Fruit fly (Drosophila melanogaster) whole organism, embryonic: ENCODE data around the gene chrb.

Source experiments
- Abd-B ChIP-seq: fragments of 200-800 bp; sonication (Bioruptor generic); optimal IDR thresholded peaks from 2 replicates; lab custom pipeline; 2018; ENCODE audit warnings: missing biosample characterization, mild to moderate bottlenecking, missing genetic modification characterization, moderate library complexity
- Adf1 ChIP-seq: fragments of 200-800 bp; sonication (Bioruptor generic); IDR thresholded peaks from 2 replicates; pipeline ENCODE4 v1.3.6; 2022; ENCODE audit warnings: missing biosample characterization, missing genetic modification characterization
- Atf3 ChIP-seq: fragments of 200-800 bp; sonication (Bioruptor generic); optimal IDR thresholded peaks from 3 replicates; lab custom pipeline; 2016; ENCODE audit warnings: missing biosample characterization, missing genetic modification characterization
- C15 ChIP-seq: fragments of 200-800 bp; sonication (Bioruptor generic); IDR thresholded peaks from 3 replicates; pipeline ENCODE4 v1.3.6; 2022; ENCODE audit warnings: missing biosample characterization, missing genetic modification characterization
- CG10366 ChIP-seq: fragments of 200-800 bp; sonication (Bioruptor generic); IDR thresholded peaks from 2 replicates; pipeline ENCODE4 v1.3.6; 2022; ENCODE audit warnings: missing biosample characterization, missing genetic modification characterization
- CG11085 ChIP-seq: fragments of 200-800 bp; sonication (Bioruptor generic); IDR thresholded peaks from 2 replicates; pipeline ENCODE4 v1.3.6; 2022; ENCODE audit warnings: missing biosample characterization, missing genetic modification characterization
- CG12219 ChIP-seq: fragments of 200-800 bp; sonication (Bioruptor generic); optimal IDR thresholded peaks from 3 replicates; lab custom pipeline; 2018; ENCODE audit warnings: missing biosample characterization, mild to moderate bottlenecking, missing genetic modification characterization
- CG14860 ChIP-seq: fragments of 200-800 bp; sonication (Bioruptor generic); IDR thresholded peaks from 3 replicates; pipeline ENCODE4 v1.3.6; 2022; ENCODE audit warnings: missing biosample characterization, missing genetic modification characterization; ENCODE audit not compliant: partially characterized antibody
- CG15073 ChIP-seq: fragments of 200-800 bp; sonication (Bioruptor generic); optimal IDR thresholded peaks from 2 replicates; lab custom pipeline; 2016; ENCODE audit warnings: missing biosample characterization, missing genetic modification characterization
- CG15601 ChIP-seq: fragments of 200-800 bp; sonication (Bioruptor generic); optimal IDR thresholded peaks from 3 replicates; lab custom pipeline; 2019; ENCODE audit warnings: missing biosample characterization, mild to moderate bottlenecking, missing genetic modification characterization, moderate library complexity
- CG16863 ChIP-seq: fragments of 200-800 bp; sonication (Bioruptor generic); optimal IDR thresholded peaks from 3 replicates; lab custom pipeline; 2016; ENCODE audit warnings: missing biosample characterization, missing genetic modification characterization
- CG31365 ChIP-seq: fragments of 200-800 bp; sonication (Bioruptor generic); optimal IDR thresholded peaks from 2 replicates; lab custom pipeline; 2018; ENCODE audit warnings: missing biosample characterization, mild to moderate bottlenecking, missing genetic modification characterization
- CG4820 ChIP-seq: fragments of 200-800 bp; sonication (Bioruptor generic); optimal IDR thresholded peaks from 3 replicates; lab custom pipeline; 2016; ENCODE audit warnings: missing biosample characterization, missing genetic modification characterization
- CG4854 ChIP-seq: fragments of 200-800 bp; sonication (Bioruptor generic); optimal IDR thresholded peaks from 2 replicates; lab custom pipeline; 2016; ENCODE audit warnings: missing biosample characterization, missing genetic modification characterization, inconsistent platforms
- CG7987 ChIP-seq: fragments of 200-800 bp; sonication (Bioruptor generic); optimal IDR thresholded peaks from 2 replicates; lab custom pipeline; 2018; ENCODE audit warnings: missing biosample characterization, mild to moderate bottlenecking, missing genetic modification characterization, moderate library complexity
- CG8089 ChIP-seq: fragments of 200-800 bp; sonication (Bioruptor generic); optimal IDR thresholded peaks from 3 replicates; lab custom pipeline; 2016; ENCODE audit warnings: missing biosample characterization, missing genetic modification characterization
- CG8924 ChIP-seq: fragments of 200-800 bp; optimal IDR thresholded peaks from 3 replicates; lab custom pipeline; 2019; ENCODE audit warnings: missing biosample characterization, mild to moderate bottlenecking, missing genetic modification characterization, moderate library complexity
- CrebB ChIP-seq: fragments of 200-800 bp; sonication (Bioruptor generic); optimal IDR thresholded peaks from 3 replicates; lab custom pipeline; 2018; ENCODE audit warnings: missing biosample characterization, mild to moderate bottlenecking, missing genetic modification characterization
- Dek ChIP-seq: fragments of 200-800 bp; sonication (Bioruptor generic); optimal IDR thresholded peaks from 3 replicates; lab custom pipeline; 2019; ENCODE audit warnings: missing biosample characterization, mild to moderate bottlenecking, missing genetic modification characterization, moderate library complexity
- Dip2 ChIP-seq: fragments of 200-800 bp; sonication (Bioruptor generic); IDR thresholded peaks from 2 replicates; pipeline ENCODE4 v1.3.6; 2022; ENCODE audit warnings: missing biosample characterization, missing genetic modification characterization
- Dll ChIP-seq: fragments of 200-800 bp; sonication (Bioruptor generic); IDR thresholded peaks from 4 replicates; pipeline ENCODE4 v1.3.6; 2022; ENCODE audit warnings: missing biosample characterization, missing genetic modification characterization; ENCODE audit not compliant: partially characterized antibody
- Doc3 ChIP-seq: fragments of 200-800 bp; sonication (Bioruptor generic); IDR thresholded peaks from 3 replicates; pipeline ENCODE4 v1.3.6; 2022; ENCODE audit warnings: missing biosample characterization, missing genetic modification characterization; ENCODE audit not compliant: partially characterized antibody
- Eip74EF ChIP-seq, 2 experiments: fragments of 200-800 bp in 1 of 2; fragments of >200 bp in 1 of 2; sonication (Bioruptor generic) in 1 of 2; optimal IDR thresholded peaks; 2 replicates each; lab custom pipeline; 2017 to 2019; ENCODE audit warnings: missing biosample characterization in 2 of 2, missing genetic modification characterization in 2 of 2, mild to moderate bottlenecking in 1 of 2, moderate library complexity in 1 of 2
- Hand ChIP-seq: fragments of 200-800 bp; sonication (Bioruptor generic); optimal IDR thresholded peaks from 2 replicates; lab custom pipeline; 2017; ENCODE audit warnings: mild to moderate bottlenecking, missing biosample characterization, missing genetic modification reagents, missing genetic modification characterization
- Hmr ChIP-seq: fragments of 200-800 bp; sonication (Bioruptor generic); optimal IDR thresholded peaks from 3 replicates; lab custom pipeline; 2017; ENCODE audit warnings: mild to moderate bottlenecking, missing biosample characterization, missing genetic modification reagents, missing genetic modification characterization
- MESR4 ChIP-seq: fragments of 200-800 bp; sonication (Bioruptor generic); optimal IDR thresholded peaks from 2 replicates; lab custom pipeline; 2018; ENCODE audit warnings: missing biosample characterization, mild to moderate bottlenecking, missing genetic modification characterization, moderate library complexity
- Mes4 ChIP-seq: fragments of 200-800 bp; sonication (Bioruptor generic); optimal IDR thresholded peaks from 2 replicates; lab custom pipeline; 2016; ENCODE audit warnings: missing biosample characterization, missing genetic modification characterization
- Rx ChIP-seq: fragments of 200-800 bp; sonication (Bioruptor generic); IDR thresholded peaks from 2 replicates; pipeline ENCODE4 v1.3.6; 2022; ENCODE audit warnings: missing biosample characterization, missing genetic modification characterization
- ato ChIP-seq: fragments of 200-800 bp; sonication (Bioruptor generic); IDR thresholded peaks from 2 replicates; pipeline ENCODE4 v1.3.6; 2022; ENCODE audit warnings: missing biosample characterization, missing genetic modification characterization; ENCODE audit not compliant: partially characterized antibody
- bab2 ChIP-seq: fragments of 200-800 bp; sonication (Bioruptor generic); optimal IDR thresholded peaks from 2 replicates; lab custom pipeline; 2016; ENCODE audit warnings: missing biosample characterization, missing genetic modification characterization
- crol ChIP-seq: fragments of 200-800 bp; sonication (Bioruptor generic); IDR thresholded peaks from 2 replicates; pipeline ENCODE4 v1.3.6; 2022; ENCODE audit warnings: missing biosample characterization, missing genetic modification characterization
- cwo ChIP-seq: fragments of 200-800 bp; sonication (Bioruptor generic); optimal IDR thresholded peaks from 3 replicates; lab custom pipeline; 2017; ENCODE audit warnings: missing biosample characterization, missing genetic modification characterization, mild to moderate bottlenecking, moderate library complexity, missing genetic modification reagents
- eyg ChIP-seq: fragments of 200-800 bp; sonication (Bioruptor generic); optimal IDR thresholded peaks from 3 replicates; lab custom pipeline; 2016; ENCODE audit warnings: missing biosample characterization, missing genetic modification characterization
- grau ChIP-seq: fragments of 200-800 bp; optimal IDR thresholded peaks from 3 replicates; lab custom pipeline; 2019; ENCODE audit warnings: missing biosample characterization, mild to moderate bottlenecking, missing genetic modification characterization, moderate library complexity
- jumu ChIP-seq: fragments of 200-800 bp; sonication (Bioruptor generic); optimal IDR thresholded peaks from 3 replicates; lab custom pipeline; 2016; ENCODE audit warnings: missing biosample characterization, missing genetic modification characterization
- kni ChIP-seq: fragments of 200-800 bp; sonication (Bioruptor generic); optimal IDR thresholded peaks from 3 replicates; lab custom pipeline; 2017; ENCODE audit warnings: mild to moderate bottlenecking, missing biosample characterization, missing genetic modification reagents, missing genetic modification characterization
- lilli ChIP-seq: fragments of 200-800 bp; sonication (Bioruptor generic); optimal IDR thresholded peaks from 3 replicates; lab custom pipeline; 2016; ENCODE audit warnings: missing biosample characterization, missing genetic modification characterization
- nerfin-2 ChIP-seq: fragments of 200-800 bp; sonication (Bioruptor generic); IDR thresholded peaks from 2 replicates; pipeline ENCODE4 v1.3.6; 2022; ENCODE audit warnings: missing biosample characterization, missing genetic modification characterization; ENCODE audit not compliant: partially characterized antibody
- odd ChIP-seq: fragments of 200-800 bp; sonication (Bioruptor generic); optimal IDR thresholded peaks from 2 replicates; lab custom pipeline; 2017; ENCODE audit warnings: missing biosample characterization, mild to moderate bottlenecking, missing genetic modification characterization
- pan ChIP-seq, 4 experiments: fragments of >200 bp in 3 of 4; fragments of 200-800 bp in 1 of 4; sonication (Bioruptor generic) in 1 of 4; optimal IDR thresholded peaks in 3 of 4; IDR thresholded peaks in 1 of 4; 2 replicates each; pipeline versions ENCODE4 v1.3.6 to Lab custom; 2017 to 2022; ENCODE audit warnings: missing biosample characterization in 2 of 4, missing genetic modification characterization in 2 of 4, mixed read lengths in 1 of 4
- peb ChIP-seq: fragments of 200-800 bp; sonication (Bioruptor generic); IDR thresholded peaks from 2 replicates; pipeline ENCODE4 v1.3.6; 2022; ENCODE audit warnings: missing biosample characterization, missing genetic modification characterization
- pnt ChIP-seq: fragments of 200-800 bp; sonication (Bioruptor generic); optimal IDR thresholded peaks from 3 replicates; lab custom pipeline; 2016; ENCODE audit warnings: missing biosample characterization, missing genetic modification characterization
- pzg ChIP-seq: fragments of 200-800 bp; sonication (Bioruptor generic); optimal IDR thresholded peaks from 3 replicates; lab custom pipeline; 2018; ENCODE audit warnings: missing biosample characterization, mild to moderate bottlenecking, missing genetic modification characterization, moderate library complexity
- ro ChIP-seq: fragments of 200-800 bp; sonication (Bioruptor generic); IDR thresholded peaks from 2 replicates; pipeline ENCODE4 v1.3.6; 2022; ENCODE audit warnings: missing biosample characterization, missing genetic modification characterization
- sd ChIP-seq: fragments of 200-800 bp; sonication (Bioruptor generic); optimal IDR thresholded peaks from 3 replicates; lab custom pipeline; 2018; ENCODE audit warnings: missing biosample characterization, mild to moderate bottlenecking, missing genetic modification characterization, moderate library complexity
- unc-4 ChIP-seq: fragments of 200-800 bp; sonication (Bioruptor generic); IDR thresholded peaks from 2 replicates; pipeline ENCODE4 v1.3.6; 2022; ENCODE audit warnings: missing biosample characterization, missing genetic modification characterization; ENCODE audit not compliant: partially characterized antibody

chrb gene

dm6 chr3L:11487327-11487973, at the start of gene chrb (continued):
- peak; percentile 2 for TF ChIP-seq CG31365 (tag; lab: Kevin White, UChicago)
- peak; percentile 93 for TF ChIP-seq kni (GFP tag; lab: Kevin White, UChicago)
- TF ChIP-seq ro (GFP tag; lab: Robert Waterston, UW), result no peak
- TF ChIP-seq Atf3, result no peak
- TF ChIP-seq CG16863 (GFP tag; lab: Kevin White, UChicago), result peak; percentile 63
- no peak for TF ChIP-seq CG15601 (tag; lab: Kevin White, UChicago)
- peak; percentile 51 for TF ChIP-seq unc-4
- TF ChIP-seq Dek (tag; lab: Kevin White, UChicago), result peak; percentile 22
- TF ChIP-seq Mes4 (GFP tag; lab: Kevin White, UChicago), result peak; percentile 50
- TF ChIP-seq eyg (GFP tag; lab: Kevin White, UChicago), result no peak
- TF ChIP-seq C15, result no peak
- peak; percentile 96 for TF ChIP-seq Adf1 (GFP tag; lab: Robert Waterston, UW)
- no peak for TF ChIP-seq peb (GFP tag; lab: Robert Waterston, UW)
- no peak for TF ChIP-seq pan (optimal IDR thresholded peaks at IDR 0.05; lab: Kevin White, UChicago)
- TF ChIP-seq pan (GFP tag; optimal IDR thresholded peaks at IDR 0.05 in 1 of 2, IDR thresholded peaks at IDR 0.05 in 1 of 2), result no peak
- peak; percentile 69 for TF ChIP-seq ato (GFP tag; lab: Robert Waterston, UW)
- TF ChIP-seq CrebB (tag; lab: Kevin White, UChicago), result peak; percentile 73
- peak; percentile 32 for TF ChIP-seq CG4854 (GFP tag; lab: Kevin White, UChicago)
- no peak for TF ChIP-seq Dip2 (GFP tag; lab: Robert Waterston, UW)
- TF ChIP-seq CG7987 (GFP tag; lab: Kevin White, UChicago), result peak; percentile 72
- TF ChIP-seq CG11085 (GFP tag; lab: Robert Waterston, UW), result no peak
- peak; percentile 21 for TF ChIP-seq pnt (GFP tag; lab: Kevin White, UChicago)
- TF ChIP-seq Hand (GFP tag; lab: Kevin White, UChicago), result peak; percentile 53
- TF ChIP-seq Dll (GFP tag; lab: Robert Waterston, UW), result 0 out of 4 replicates have a peak, but pooled peaks have one; percentile 48
- no peak for TF ChIP-seq Abd-B (GFP tag; lab: Kevin White, UChicago)
- TF ChIP-seq nerfin-2 (GFP tag; lab: Robert Waterston, UW), result peak; percentile 51; the same call in 1 of the 2 replicates
- TF ChIP-seq Eip74EF (GFP tag; optimal IDR thresholded peaks at IDR 0.05; lab: Kevin White, UChicago), result peak in 1 of 2 experiments; percentile 52
- peak; percentile 54 for TF ChIP-seq Hmr (GFP tag; lab: Kevin White, UChicago)
- peak; percentile 72 for TF ChIP-seq cwo
- TF ChIP-seq MESR4 (GFP tag; lab: Kevin White, UChicago), result peak; percentile 2
- 0 out of 2 replicates have a peak, but pooled peaks have one; percentile 27 for TF ChIP-seq CG10366 (GFP tag; lab: Robert Waterston, UW)
- peak; percentile 35 for TF ChIP-seq CG8089 (GFP tag; lab: Kevin White, UChicago)
- TF ChIP-seq Rx (GFP tag; lab: Robert Waterston, UW), result no peak
- no peak for TF ChIP-seq CG15073 (GFP tag; lab: Kevin White, UChicago)
- no peak for TF ChIP-seq CG14860 (GFP tag; lab: Robert Waterston, UW)
- TF ChIP-seq pzg (GFP tag; lab: Kevin White, UChicago), result no peak
- peak; percentile 51; the same call in 1 of the 2 replicates for TF ChIP-seq crol (GFP tag; lab: Robert Waterston, UW)
- TF ChIP-seq odd (GFP tag; lab: Kevin White, UChicago), result peak; percentile 61
- TF ChIP-seq bab2 (GFP tag; lab: Kevin White, UChicago), result peak; percentile 17
- TF ChIP-seq sd (tag; lab: Kevin White, UChicago), result peak; percentile 65
- peak; percentile 51; the same call in 1 of the 3 replicates for TF ChIP-seq Doc3 (GFP tag; lab: Robert Waterston, UW)
- peak; percentile 71 for TF ChIP-seq CG8924 (tag; lab: Kevin White, UChicago)
- peak; percentile 38 for TF ChIP-seq CG12219 (GFP tag; lab: Kevin White, UChicago)
- peak; percentile 50 for TF ChIP-seq grau (tag; lab: Kevin White, UChicago)
- peak; percentile 39 for TF ChIP-seq jumu (GFP tag; lab: Kevin White, UChicago)
- peak; percentile 69 for TF ChIP-seq lilli (GFP tag; lab: Kevin White, UChicago)
- no peak for TF ChIP-seq CG4820 (GFP tag; lab: Kevin White, UChicago)
- TF ChIP-seq, all 482 proteins: peak for 279
